Worm (Caenorhabditis elegans): ENCODE data around the gene lonp-2.

Gene lonp-2

DNA sequence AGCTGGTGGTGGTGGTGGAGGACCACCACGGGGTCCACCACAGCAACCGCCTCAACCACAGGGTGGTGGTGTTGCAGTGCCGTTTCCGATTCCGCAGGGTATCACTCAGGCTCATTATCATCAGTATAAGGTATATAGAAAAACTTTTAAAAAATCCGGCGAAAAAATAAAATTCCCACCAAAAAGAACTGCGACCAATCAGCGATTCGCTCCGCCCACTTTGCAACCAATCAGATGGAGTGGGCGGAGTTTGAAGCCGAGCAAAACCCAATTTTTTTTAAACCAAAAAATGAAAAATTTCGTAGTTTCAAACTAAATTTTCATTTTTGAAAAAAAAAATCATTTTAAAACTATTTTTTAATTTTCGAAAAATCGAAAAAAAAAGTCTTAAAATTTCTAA is 53.4 kb downstream of the lonp-2 start:
- TF ChIP-seq ref-1 (GFP tag; conservative IDR thresholded peaks at IDR 0.05) = no peak
- no peak for TF ChIP-seq cog-1 (tag; optimal IDR thresholded peaks at IDR 0.05)
- TF ChIP-seq tab-1 (GFP tag; IDR thresholded peaks at IDR 0.05) = no peak

All from whole organism, midembryonic.